Fruit fly (Drosophila melanogaster): ENCODE data around the gene Pdxk.

The Pdxk gene

dm6 chr3L:9384445-9385079 is 24.4 kb downstream of the Pdxk start:
- TF ChIP-seq psq (GFP tag; optimal IDR thresholded peaks at IDR 0.05) (peak; percentile 54), foxo (GFP tag; optimal IDR thresholded peaks at IDR 0.05) (no peak), Hr78 (GFP tag; optimal IDR thresholded peaks at IDR 0.05) (no peak)

dm6 chr3L:9391340-9391980 is 31.3 kb downstream of the Pdxk start:
- TF ChIP-seq fru (GFP tag; optimal IDR thresholded peaks at IDR 0.05) (no peak), Rel (GFP tag; optimal IDR thresholded peaks at IDR 0.05) (no peak), Rel (tag; optimal IDR thresholded peaks at IDR 0.05) (peak; percentile 87)

- no peak for TF ChIP-seq Rel (GFP tag; optimal IDR thresholded peaks at IDR 0.05)
- TF ChIP-seq Rel (tag; optimal IDR thresholded peaks at IDR 0.05) = peak; percentile 98
- no peak for TF ChIP-seq lola (GFP tag; optimal IDR thresholded peaks at IDR 0.05)
Measured at dm6 chr3L:9396038-9396437, 35.9 kb downstream of the Pdxk start.

- TF ChIP-seq Dfd (GFP tag; optimal IDR thresholded peaks at IDR 0.05) = peak; percentile 8
- TF ChIP-seq psq (GFP tag; optimal IDR thresholded peaks at IDR 0.05) = peak; percentile 76
- TF ChIP-seq Abd-B (GFP tag; optimal IDR thresholded peaks at IDR 0.05) = no peak
Measured at dm6 chr3L:9396704-9397103, 36.6 kb downstream of the Pdxk start.

dm6 chr3L:9397156-9397555 is 37.0 kb downstream of the Pdxk start:
- TF ChIP-seq HLH106 (tag; optimal IDR thresholded peaks at IDR 0.05) = peak; percentile 11
- peak; percentile 8 for TF ChIP-seq GATAd (GFP tag; optimal IDR thresholded peaks at IDR 0.05)
- TF ChIP-seq brk (GFP tag; optimal IDR thresholded peaks at IDR 0.05) = peak; percentile 23
- peak; percentile 19 for TF ChIP-seq Rel (GFP tag; optimal IDR thresholded peaks at IDR 0.05)
- TF ChIP-seq Rel (tag; optimal IDR thresholded peaks at IDR 0.05) = peak; percentile 84
- TF ChIP-seq br (GFP tag; optimal IDR thresholded peaks at IDR 0.05) = peak; percentile 43
- peak; percentile 20 for TF ChIP-seq ey (GFP tag; optimal IDR thresholded peaks at IDR 0.05)
- TF ChIP-seq Hnf4 (GFP tag; optimal IDR thresholded peaks at IDR 0.05) = peak; percentile 40
- TF ChIP-seq fru (GFP tag; optimal IDR thresholded peaks at IDR 0.05) = peak; percentile 20
- peak; percentile 75 for TF ChIP-seq h (GFP tag; optimal IDR thresholded peaks at IDR 0.05)
- no peak for TF ChIP-seq sage (GFP tag; optimal IDR thresholded peaks at IDR 0.05)
- peak; percentile 46 for TF ChIP-seq CG32264 (GFP tag; optimal IDR thresholded peaks at IDR 0.05)
- no peak for TF ChIP-seq sv (GFP tag; optimal IDR thresholded peaks at IDR 0.05)
- TF ChIP-seq CrebA (GFP tag; optimal IDR thresholded peaks at IDR 0.05; ENCODE audit: borderline replicate concordance) = no peak
- TF ChIP-seq Myc (optimal IDR thresholded peaks at IDR 0.05) = no peak
- TF ChIP-seq Vsx2 (GFP tag; optimal IDR thresholded peaks at IDR 0.05; ENCODE audit: partially characterized antibody) = no peak
- peak; percentile 97 for TF ChIP-seq Hr83 (GFP tag; optimal IDR thresholded peaks at IDR 0.05; ENCODE audit: poor library complexity, severe bottlenecking)
- TF ChIP-seq Sp1 (GFP tag; optimal IDR thresholded peaks at IDR 0.05) = peak; percentile 38
- TF ChIP-seq Jra (GFP tag; optimal IDR thresholded peaks at IDR 0.05) = peak; percentile 38
- TF ChIP-seq foxo (GFP tag; optimal IDR thresholded peaks at IDR 0.05) = peak in 1 of 2 experiments; percentile 51
- peak; percentile 55 for TF ChIP-seq OdsH (GFP tag; optimal IDR thresholded peaks at IDR 0.05)
- no peak for TF ChIP-seq CG9705 (GFP tag; optimal IDR thresholded peaks at IDR 0.05)
- TF ChIP-seq psq (GFP tag; optimal IDR thresholded peaks at IDR 0.05) = no peak
- TF ChIP-seq rgr (GFP tag; optimal IDR thresholded peaks at IDR 0.05) = peak; percentile 68
- TF ChIP-seq tai (GFP tag; optimal IDR thresholded peaks at IDR 0.05) = peak; percentile 69

dm6 chr3L:9398028-9398427 is 37.9 kb downstream of the Pdxk start:
- TF ChIP-seq sage (GFP tag; optimal IDR thresholded peaks at IDR 0.05) (no peak), lola (GFP tag; optimal IDR thresholded peaks at IDR 0.05) (no peak), foxo (GFP tag; optimal IDR thresholded peaks at IDR 0.05) (no peak), usp (GFP tag; optimal IDR thresholded peaks at IDR 0.05) (no peak), h (GFP tag; optimal IDR thresholded peaks at IDR 0.05) (no peak), tai (GFP tag; optimal IDR thresholded peaks at IDR 0.05) (peak; percentile 12), dmrt93B (GFP tag; optimal IDR thresholded peaks at IDR 0.05) (no peak), woc (GFP tag; optimal IDR thresholded peaks at IDR 0.05) (peak; percentile 18), rgr (GFP tag; optimal IDR thresholded peaks at IDR 0.05) (no peak), Sp1 (GFP tag; optimal IDR thresholded peaks at IDR 0.05) (no peak), brk (GFP tag; optimal IDR thresholded peaks at IDR 0.05) (no peak), CG32264 (GFP tag; optimal IDR thresholded peaks at IDR 0.05) (no peak), psq (GFP tag; optimal IDR thresholded peaks at IDR 0.05) (no peak), Mio (GFP tag; optimal IDR thresholded peaks at IDR 0.05) (no peak), jim (GFP tag; optimal IDR thresholded peaks at IDR 0.05) (no peak), dsf (GFP tag; optimal IDR thresholded peaks at IDR 0.05; ENCODE audit: borderline replicate concordance) (no peak), Rel (GFP tag; optimal IDR thresholded peaks at IDR 0.05) (no peak), Rel (tag; optimal IDR thresholded peaks at IDR 0.05) (peak; percentile 62), Hr83 (GFP tag; optimal IDR thresholded peaks at IDR 0.05; ENCODE audit: poor library complexity, severe bottlenecking) (no peak), fru (GFP tag; optimal IDR thresholded peaks at IDR 0.05) (no peak), CrebA (GFP tag; optimal IDR thresholded peaks at IDR 0.05; ENCODE audit: borderline replicate concordance) (no peak), ey (GFP tag; optimal IDR thresholded peaks at IDR 0.05) (no peak)

Data from whole organism, wandering third instar larva.